Worm (Caenorhabditis elegans) whole organism, L4 larva: ENCODE results near the gene cblc-1.
A peak's percentile ranks its signal among the peaks of the same experiment; 100 is the strongest.

ENCODE experiments used
- F26F4.8 ChIP-seq: fragments of 200-800 bp; sonication (Bioruptor generic); conservative IDR thresholded peaks from 2 replicates; pipeline ENCODE4 v1.3.6; 2022; ENCODE audit warnings: missing genetic modification characterization, missing compliant biosample characterization
- F37D6.2 ChIP-seq: sonication (generic microtip); optimal IDR thresholded peaks from 2 replicates; lab custom pipeline; 2016; ENCODE audit warnings: mild to moderate bottlenecking, missing genetic modification characterization, missing compliant biosample characterization
- F44E2.7 ChIP-seq: fragments of 200-800 bp; sonication (Bioruptor generic); IDR thresholded peaks from 2 replicates; pipeline ENCODE4 v2.1.2; 2022; ENCODE audit warnings: missing genetic modification characterization, missing compliant biosample characterization
- R02D3.7 ChIP-seq: fragments of 150-350 bp; sonication (generic microtip); optimal IDR thresholded peaks from 3 replicates; lab custom pipeline; 2014; ENCODE audit warnings: missing biosample characterization, missing genetic modification characterization
- Y75B8A.6 ChIP-seq: fragments of 200-800 bp; sonication (Bioruptor generic); IDR thresholded peaks from 2 replicates; pipeline ENCODE4 v1.3.6; 2022; ENCODE audit warnings: missing genetic modification reagents, missing genetic modification characterization, missing compliant biosample characterization
- aha-1 ChIP-seq: fragments of 150-350 bp; peaks from one replicate; lab custom pipeline; 2014; ENCODE audit warnings: missing biosample characterization, missing genetic modification characterization
- arid-1 ChIP-seq: fragments of 200-800 bp; sonication (Bioruptor generic); conservative IDR thresholded peaks from 2 replicates; pipeline ENCODE4 v1.3.6; 2022; ENCODE audit warnings: missing genetic modification reagents, missing genetic modification characterization, missing compliant biosample characterization
- ceh-62 ChIP-seq: sonication (generic microtip); optimal IDR thresholded peaks from 2 replicates; lab custom pipeline; 2017; ENCODE audit warnings: missing biosample characterization, missing genetic modification characterization
- daf-12 ChIP-seq: fragments of 150-350 bp; optimal IDR thresholded peaks from 2 replicates; lab custom pipeline; 2014; ENCODE audit warnings: missing biosample characterization, missing genetic modification reagents, missing genetic modification characterization
- daf-16 ChIP-seq, 3 experiments: sonication (generic microtip); optimal IDR thresholded peaks; 2 replicates each; lab custom pipeline; 2016 to 2017; ENCODE audit warnings: missing genetic modification characterization in 3 of 3, missing genetic modification reagents in 3 of 3, mild to moderate bottlenecking in 2 of 3, missing compliant biosample characterization in 2 of 3, missing biosample characterization in 1 of 3, moderate library complexity in 1 of 3
- daf-19 ChIP-seq: fragments of 200-800 bp; sonication (Bioruptor generic); conservative IDR thresholded peaks from 2 replicates; pipeline ENCODE4 v1.3.6; 2022; ENCODE audit warnings: missing genetic modification characterization, missing compliant biosample characterization
- daf-8 ChIP-seq: fragments of 200-800 bp; sonication (Bioruptor generic); IDR thresholded peaks from 2 replicates; pipeline ENCODE4 v1.3.6; 2022; ENCODE audit warnings: missing genetic modification characterization, missing compliant biosample characterization
- dmd-6 ChIP-seq: fragments of 200-800 bp; sonication (Bioruptor generic); IDR thresholded peaks from 2 replicates; pipeline ENCODE4 v1.3.6; 2022; ENCODE audit warnings: missing genetic modification reagents, missing genetic modification characterization, missing compliant biosample characterization
- dpl-1 ChIP-seq: fragments of 150-350 bp; optimal IDR thresholded peaks from 2 replicates; lab custom pipeline; 2014; ENCODE audit warnings: missing biosample characterization, missing genetic modification reagents, missing genetic modification characterization
- duxl-1 ChIP-seq: sonication (generic microtip); optimal IDR thresholded peaks from 2 replicates; lab custom pipeline; 2016; ENCODE audit warnings: mild to moderate bottlenecking, missing genetic modification characterization, moderate library complexity, missing compliant biosample characterization; ENCODE audit not compliant: poor library complexity
- dve-1 ChIP-seq: sonication (generic microtip); optimal IDR thresholded peaks from 2 replicates; lab custom pipeline; 2017; ENCODE audit warnings: antibody characterized with exemption, mild to moderate bottlenecking, missing genetic modification characterization, missing compliant biosample characterization; ENCODE audit not compliant: insufficient read depth
- egl-43 ChIP-seq: fragments of 200-800 bp; sonication (Bioruptor generic); IDR thresholded peaks from 2 replicates; pipeline ENCODE4 v1.3.6; 2022; ENCODE audit warnings: missing genetic modification reagents, missing genetic modification characterization, missing compliant biosample characterization
- gei-8 ChIP-seq: fragments of 200-800 bp; sonication (Bioruptor generic); optimal IDR thresholded peaks from 2 replicates; lab custom pipeline; 2018; ENCODE audit warnings: mild to moderate bottlenecking, missing genetic modification characterization, missing compliant biosample characterization
- hlh-11 ChIP-seq: fragments of 200-800 bp; sonication (Bioruptor generic); optimal IDR thresholded peaks from 2 replicates; lab custom pipeline; 2018; ENCODE audit warnings: mild to moderate bottlenecking, missing genetic modification characterization, missing compliant biosample characterization
- hlh-30 ChIP-seq: sonication (generic microtip); optimal IDR thresholded peaks from 2 replicates; lab custom pipeline; 2017; ENCODE audit warnings: antibody characterized with exemption, mild to moderate bottlenecking, missing genetic modification characterization, missing compliant biosample characterization; ENCODE audit not compliant: insufficient read depth
- jun-1 ChIP-seq: fragments of 150-350 bp; optimal IDR thresholded peaks from 2 replicates; lab custom pipeline; 2014; ENCODE audit warnings: missing biosample characterization, missing genetic modification reagents, missing genetic modification characterization
- lin-13 ChIP-seq: fragments of 150-350 bp; optimal IDR thresholded peaks from 2 replicates; lab custom pipeline; 2014; ENCODE audit warnings: missing biosample characterization, missing genetic modification reagents, missing genetic modification characterization
- lin-39 ChIP-seq: fragments of 150-350 bp; optimal IDR thresholded peaks from 2 replicates; lab custom pipeline; 2014; ENCODE audit warnings: missing biosample characterization, missing genetic modification reagents, missing genetic modification characterization
- lsy-2 ChIP-seq, 2 experiments: fragments of 150-350 bp in 1 of 2; sonication (generic microtip) in 1 of 2; optimal IDR thresholded peaks; 2 replicates each; lab custom pipeline; 2014 to 2017; ENCODE audit warnings: missing biosample characterization in 2 of 2, missing genetic modification characterization in 2 of 2
- madf-9 ChIP-seq: fragments of 200-800 bp; sonication (Bioruptor generic); conservative IDR thresholded peaks from 2 replicates; pipeline ENCODE4 v1.3.6; 2022; ENCODE audit warnings: missing genetic modification reagents, missing genetic modification characterization, missing compliant biosample characterization
- mdt-29 ChIP-seq: fragments of 200-800 bp; sonication (Bioruptor generic); IDR thresholded peaks from 2 replicates; pipeline ENCODE4 v1.3.6; 2022; ENCODE audit warnings: missing genetic modification reagents, missing genetic modification characterization, missing compliant biosample characterization
- nhr-28 ChIP-seq: fragments of 150-350 bp; optimal IDR thresholded peaks from 2 replicates; lab custom pipeline; 2014; ENCODE audit warnings: missing biosample characterization, missing genetic modification characterization
- nhr-48 ChIP-seq: sonication (generic microtip); optimal IDR thresholded peaks from 2 replicates; lab custom pipeline; 2016; ENCODE audit warnings: mild to moderate bottlenecking, missing genetic modification characterization, missing compliant biosample characterization
- nhr-76 ChIP-seq: fragments of 150-350 bp; optimal IDR thresholded peaks from 2 replicates; lab custom pipeline; 2014; ENCODE audit warnings: missing biosample characterization, missing genetic modification characterization
- nhr-77 ChIP-seq: fragments of 150-350 bp; optimal IDR thresholded peaks from 2 replicates; lab custom pipeline; 2014; ENCODE audit warnings: missing biosample characterization, missing genetic modification characterization
- php-3 ChIP-seq: fragments of 200-800 bp; sonication (Bioruptor generic); IDR thresholded peaks from 2 replicates; pipeline ENCODE4 v1.3.6; 2022; ENCODE audit warnings: missing genetic modification reagents, missing genetic modification characterization, missing compliant biosample characterization
- pqm-1 ChIP-seq: sonication (generic microtip); optimal IDR thresholded peaks from 2 replicates; lab custom pipeline; 2017; ENCODE audit warnings: missing biosample characterization, missing genetic modification characterization
- set-16 ChIP-seq: fragments of 200-800 bp; sonication (Bioruptor generic); IDR thresholded peaks from 2 replicates; pipeline ENCODE4 v1.3.6; 2022; ENCODE audit warnings: missing genetic modification reagents, missing genetic modification characterization, missing compliant biosample characterization
- snpc-1.2 ChIP-seq: fragments of 200-800 bp; sonication (Bioruptor generic); IDR thresholded peaks from 2 replicates; pipeline ENCODE4 v1.3.6; 2022; ENCODE audit warnings: missing genetic modification reagents, missing genetic modification characterization, missing compliant biosample characterization
- unc-130 ChIP-seq: sonication (generic microtip); optimal IDR thresholded peaks from 2 replicates; lab custom pipeline; 2016; ENCODE audit warnings: missing genetic modification reagents, missing genetic modification characterization, missing compliant biosample characterization
- vab-7 ChIP-seq: fragments of 200-800 bp; sonication (Bioruptor generic); IDR thresholded peaks from 2 replicates; pipeline ENCODE4 v1.3.6; 2022; ENCODE audit warnings: missing genetic modification reagents, missing genetic modification characterization, missing compliant biosample characterization
- zfp-2 ChIP-seq: sonication (generic microtip); optimal IDR thresholded peaks from 2 replicates; lab custom pipeline; 2016; ENCODE audit warnings: mild to moderate bottlenecking, missing genetic modification characterization, missing compliant biosample characterization

cblc-1 gene

DNA sequence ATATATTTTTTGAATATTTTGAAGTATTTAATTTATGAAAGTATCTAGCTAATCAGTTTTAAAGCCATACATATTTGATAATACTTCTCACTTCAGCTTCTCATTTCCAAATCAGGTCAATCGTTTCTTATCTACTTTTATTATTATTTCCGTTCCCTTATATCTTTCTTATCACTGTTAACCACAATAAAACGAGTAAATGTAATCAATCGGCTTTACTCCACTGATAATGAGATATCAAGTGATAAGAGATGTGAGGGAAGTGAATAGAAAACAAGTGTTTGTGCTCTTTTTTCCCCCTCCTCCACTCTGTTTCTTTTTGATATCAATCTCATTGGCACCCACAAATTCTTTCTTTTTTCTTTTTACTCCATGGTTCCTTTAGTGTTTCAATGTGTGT lies 25.6 kb upstream of the cblc-1 start:
- TF ChIP-seq gei-8 (GFP tag; lab: Kevin White, UChicago): no peak
- TF ChIP-seq egl-43 (GFP tag; lab: Robert Waterston, UW): no peak
- peak; percentile 76 for TF ChIP-seq dve-1 (tag; lab: Kevin White, UChicago)
- no peak for TF ChIP-seq ceh-62 (tag; lab: Kevin White, UChicago)
- TF ChIP-seq duxl-1: no peak
- peak; percentile 14 for TF ChIP-seq hlh-11 (tag; lab: Kevin White, UChicago)
- peak; percentile 59 for TF ChIP-seq php-3 (GFP tag; lab: Robert Waterston, UW)
- TF ChIP-seq nhr-48 (tag; lab: Kevin White, UChicago): no peak
- TF ChIP-seq nhr-28: peak; percentile 15
- TF ChIP-seq arid-1: no peak
- no peak for TF ChIP-seq F44E2.7 (GFP tag; lab: Robert Waterston, UW)
- TF ChIP-seq daf-12 (tag; lab: Kevin White, UChicago): no peak
- TF ChIP-seq daf-16 (GFP tag; optimal IDR thresholded peaks at IDR 0.05; lab: Kevin White, UChicago): no peak
- peak; percentile 31 for TF ChIP-seq daf-16 (tag; optimal IDR thresholded peaks at IDR 0.05; lab: Kevin White, UChicago)
- TF ChIP-seq F26F4.8: no peak
- TF ChIP-seq aha-1 (tag; lab: Kevin White, UChicago): no peak
- no peak for TF ChIP-seq hlh-30 (tag; lab: Kevin White, UChicago)
- TF ChIP-seq daf-8: no peak
- peak; percentile 14 for TF ChIP-seq pqm-1 (tag; lab: Kevin White, UChicago)
- no peak for TF ChIP-seq jun-1 (tag; lab: Kevin White, UChicago)
- TF ChIP-seq zfp-2: no peak

ce11 chrII:4960690-4961089 lies 19.7 kb upstream of the cblc-1 start:
- peak; percentile 42; the same call in 1 of the 2 replicates for TF ChIP-seq dmd-6 (GFP tag; lab: Robert Waterston, UW)
- TF ChIP-seq nhr-77 (tag; lab: Kevin White, UChicago): peak; percentile 31
- TF ChIP-seq pqm-1 (tag; lab: Kevin White, UChicago): peak; percentile 33
- no peak for TF ChIP-seq vab-7 (GFP tag; lab: Robert Waterston, UW)
- no peak for TF ChIP-seq R02D3.7 (tag; lab: Kevin White, UChicago)
- no peak for TF ChIP-seq madf-9 (GFP tag; lab: Robert Waterston, UW)
- no peak for TF ChIP-seq mdt-29 (GFP tag; lab: Robert Waterston, UW)
- TF ChIP-seq nhr-28: peak; percentile 83
- TF ChIP-seq hlh-11 (tag; lab: Kevin White, UChicago): peak; percentile 30
- TF ChIP-seq dve-1 (tag; lab: Kevin White, UChicago): peak; percentile 50
- no peak for TF ChIP-seq daf-16 (GFP tag; optimal IDR thresholded peaks at IDR 0.05; lab: Kevin White, UChicago)
- peak; percentile 46 for TF ChIP-seq daf-16 (tag; optimal IDR thresholded peaks at IDR 0.05; lab: Kevin White, UChicago)

DNA sequence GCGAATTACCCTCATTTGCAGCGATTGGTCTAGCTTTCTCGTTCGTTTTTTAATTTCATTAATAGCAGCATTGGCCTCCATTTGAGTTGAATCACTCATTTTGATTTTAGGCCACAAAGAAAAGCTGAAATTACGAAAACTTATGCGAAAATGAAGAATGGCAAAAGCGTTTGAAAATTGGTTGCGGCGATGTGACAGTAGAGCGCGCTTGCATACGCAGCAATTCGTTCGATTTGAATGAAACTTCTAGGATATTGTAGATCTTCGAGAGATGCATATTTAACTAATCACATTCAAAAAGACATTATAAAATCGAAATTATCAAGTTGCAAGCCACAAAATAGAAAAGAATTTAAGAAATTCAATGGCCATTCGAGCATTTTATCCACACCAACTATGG lies 18.8 kb upstream of the cblc-1 start, which contains the start of gene ulp-2:
Gene ulp-2, minus strand, starts transcription at position 158 of the 400 bp plus-strand sequence.
- TF ChIP-seq pqm-1 (tag; lab: Kevin White, UChicago) (no peak), aha-1 (tag; lab: Kevin White, UChicago) (peak; percentile 96), dpl-1 (GFP tag; lab: Kevin White, UChicago) (peak; percentile 14), lin-13 (GFP tag; lab: Kevin White, UChicago) (no peak), daf-8 (no peak), lin-39 (tag; lab: Kevin White, UChicago) (no peak), set-16 (GFP tag; lab: Robert Waterston, UW) (no peak), nhr-76 (tag; lab: Kevin White, UChicago) (no peak), F37D6.2 (tag; lab: Kevin White, UChicago) (no peak), nhr-48 (tag; lab: Kevin White, UChicago) (no peak), lsy-2 (tag; optimal IDR thresholded peaks at IDR 0.05; lab: Kevin White, UChicago) (peak in 1 of 2 experiments; percentile 53), unc-130 (GFP tag; lab: Kevin White, UChicago) (no peak), Y75B8A.6 (no peak), snpc-1.2 (no peak), nhr-77 (tag; lab: Kevin White, UChicago) (no peak), arid-1 (no peak), daf-19 (no peak)
